Fruit fly (Drosophila melanogaster) whole organism, embryonic: Measurements from ENCODE around the gene CG3119.

Experiments
- Blimp-1 ChIP-seq: fragments of 200-800 bp; sonication (Bioruptor generic); optimal IDR thresholded peaks from 3 replicates; lab custom pipeline; 2018; ENCODE audit warnings: missing biosample characterization, missing genetic modification characterization, mild to moderate bottlenecking, moderate library complexity, missing genetic modification reagents
- BtbVII ChIP-seq: fragments of 200-800 bp; sonication (Bioruptor generic); optimal IDR thresholded peaks from 3 replicates; lab custom pipeline; 2017; ENCODE audit warnings: missing biosample characterization, mild to moderate bottlenecking, missing genetic modification characterization
- C15 ChIP-seq: fragments of 200-800 bp; sonication (Bioruptor generic); IDR thresholded peaks from 3 replicates; pipeline ENCODE4 v1.3.6; 2022; ENCODE audit warnings: missing biosample characterization, missing genetic modification characterization
- CG11695 ChIP-seq: fragments of 200-800 bp; sonication (Bioruptor generic); IDR thresholded peaks from 3 replicates; pipeline ENCODE4 v1.3.6; 2022; ENCODE audit warnings: missing biosample characterization, missing genetic modification characterization
- CG12299 ChIP-seq: fragments of 200-800 bp; sonication (Bioruptor generic); optimal IDR thresholded peaks from 2 replicates; lab custom pipeline; 2018; ENCODE audit warnings: missing biosample characterization, mild to moderate bottlenecking, missing genetic modification characterization
- CG13287 ChIP-seq: fragments of 200-800 bp; sonication (Bioruptor generic); IDR thresholded peaks from 2 replicates; pipeline ENCODE4 v1.3.6; 2022; ENCODE audit warnings: missing biosample characterization, missing genetic modification characterization; ENCODE audit not compliant: partially characterized antibody
- CG13296 ChIP-seq: fragments of 200-800 bp; sonication (Bioruptor generic); optimal IDR thresholded peaks from 3 replicates; lab custom pipeline; 2018; ENCODE audit warnings: missing biosample characterization, mild to moderate bottlenecking, missing genetic modification characterization
- CG13894 ChIP-seq: fragments of 200-800 bp; sonication (Bioruptor generic); optimal IDR thresholded peaks from 3 replicates; lab custom pipeline; 2018; ENCODE audit warnings: missing biosample characterization, mild to moderate bottlenecking, missing genetic modification characterization, moderate library complexity
- CG14441 ChIP-seq: fragments of 200-800 bp; sonication (Bioruptor generic); IDR thresholded peaks from 2 replicates; pipeline ENCODE4 v1.3.6; 2022; ENCODE audit warnings: missing biosample characterization, missing genetic modification characterization
- CG14667 ChIP-seq: fragments of 200-800 bp; sonication (Bioruptor generic); IDR thresholded peaks from 2 replicates; pipeline ENCODE4 v1.3.6; 2022; ENCODE audit warnings: missing biosample characterization, missing genetic modification characterization
- CG14965 ChIP-seq: fragments of 200-800 bp; sonication (Bioruptor generic); optimal IDR thresholded peaks from 2 replicates; lab custom pipeline; 2016; ENCODE audit warnings: missing biosample characterization, missing genetic modification characterization, borderline replicate concordance
- CG15073 ChIP-seq: fragments of 200-800 bp; sonication (Bioruptor generic); optimal IDR thresholded peaks from 2 replicates; lab custom pipeline; 2016; ENCODE audit warnings: missing biosample characterization, missing genetic modification characterization
- CG15514 ChIP-seq: fragments of 200-800 bp; sonication (Bioruptor generic); optimal IDR thresholded peaks from 3 replicates; lab custom pipeline; 2017; ENCODE audit warnings: missing biosample characterization, missing genetic modification characterization, mild to moderate bottlenecking, moderate library complexity, missing genetic modification reagents
- CG17568 ChIP-seq: fragments of 200-800 bp; sonication (Bioruptor generic); optimal IDR thresholded peaks from 2 replicates; lab custom pipeline; 2018; ENCODE audit warnings: missing biosample characterization, mild to moderate bottlenecking, missing genetic modification characterization, moderate library complexity
- CG32767 ChIP-seq: fragments of 200-800 bp; sonication (Bioruptor generic); IDR thresholded peaks from 2 replicates; pipeline ENCODE4 v1.3.6; 2022; ENCODE audit warnings: missing biosample characterization, missing genetic modification characterization
- CG34422 ChIP-seq: fragments of 200-800 bp; sonication (Bioruptor generic); IDR thresholded peaks from 3 replicates; pipeline ENCODE4 v1.3.6; 2022; ENCODE audit warnings: missing biosample characterization, missing genetic modification characterization
- CG4360 ChIP-seq: fragments of 200-800 bp; sonication (Bioruptor generic); IDR thresholded peaks from 2 replicates; pipeline ENCODE4 v1.3.6; 2022; ENCODE audit warnings: missing biosample characterization, missing genetic modification characterization
- CG43689 ChIP-seq: fragments of 200-800 bp; sonication (Bioruptor generic); IDR thresholded peaks from 2 replicates; pipeline ENCODE4 v1.3.6; 2022; ENCODE audit warnings: missing biosample characterization, missing genetic modification characterization
- CG5245 ChIP-seq: fragments of 200-800 bp; sonication (Bioruptor generic); optimal IDR thresholded peaks from 3 replicates; lab custom pipeline; 2016; ENCODE audit warnings: missing biosample characterization, missing genetic modification characterization
- CG6654 ChIP-seq: fragments of 200-800 bp; sonication (Bioruptor generic); optimal IDR thresholded peaks from 2 replicates; lab custom pipeline; 2017; ENCODE audit warnings: missing biosample characterization, mild to moderate bottlenecking, missing genetic modification characterization
- CG6683 ChIP-seq: fragments of 200-800 bp; sonication (Bioruptor generic); optimal IDR thresholded peaks from 2 replicates; lab custom pipeline; 2017; ENCODE audit warnings: missing biosample characterization, mild to moderate bottlenecking, missing genetic modification characterization, missing genetic modification reagents
- CG7271 ChIP-seq: fragments of 200-800 bp; sonication (Bioruptor generic); optimal IDR thresholded peaks from 2 replicates; lab custom pipeline; 2018; ENCODE audit warnings: missing biosample characterization, mild to moderate bottlenecking, missing genetic modification characterization, moderate library complexity
- CG8281 ChIP-seq: fragments of 200-800 bp; sonication (Bioruptor generic); optimal IDR thresholded peaks from 2 replicates; lab custom pipeline; 2018; ENCODE audit warnings: missing biosample characterization, mild to moderate bottlenecking, missing genetic modification characterization, moderate library complexity
- CG9437 ChIP-seq: fragments of 200-800 bp; sonication (Bioruptor generic); optimal IDR thresholded peaks from 2 replicates; lab custom pipeline; 2018; ENCODE audit warnings: missing biosample characterization, mild to moderate bottlenecking, missing genetic modification characterization
- CrebB ChIP-seq: fragments of 200-800 bp; sonication (Bioruptor generic); optimal IDR thresholded peaks from 3 replicates; lab custom pipeline; 2018; ENCODE audit warnings: missing biosample characterization, mild to moderate bottlenecking, missing genetic modification characterization
- Doc2 ChIP-seq: fragments of 200-800 bp; sonication (Bioruptor generic); IDR thresholded peaks from 2 replicates; pipeline ENCODE4 v1.3.6; 2022; ENCODE audit warnings: missing biosample characterization, missing genetic modification characterization
- GATAe ChIP-seq: fragments of 200-800 bp; sonication (Bioruptor generic); conservative IDR thresholded peaks from 2 replicates; pipeline ENCODE4 v1.3.6; 2022; ENCODE audit warnings: missing biosample characterization, missing genetic modification characterization
- Gsc ChIP-seq: fragments of 200-800 bp; sonication (Bioruptor generic); IDR thresholded peaks from 2 replicates; pipeline ENCODE4 v1.3.6; 2022; ENCODE audit warnings: missing biosample characterization, missing genetic modification characterization
- Hey ChIP-seq: fragments of 200-800 bp; sonication (Bioruptor generic); optimal IDR thresholded peaks from 3 replicates; lab custom pipeline; 2018; ENCODE audit warnings: missing biosample characterization, mild to moderate bottlenecking, missing genetic modification characterization
- Hmx ChIP-seq: fragments of 200-800 bp; sonication (Bioruptor generic); optimal IDR thresholded peaks from 2 replicates; lab custom pipeline; 2016; ENCODE audit warnings: missing biosample characterization, missing genetic modification characterization
- Mrtf ChIP-seq: fragments of 200-800 bp; sonication (Bioruptor generic); IDR thresholded peaks from 3 replicates; pipeline ENCODE4 v1.3.6; 2022; ENCODE audit warnings: missing biosample characterization, missing genetic modification characterization
- dan ChIP-seq: fragments of 200-800 bp; sonication (Bioruptor generic); IDR thresholded peaks from 2 replicates; pipeline ENCODE4 v1.3.6; 2022; ENCODE audit warnings: missing biosample characterization, missing genetic modification characterization
- dm ChIP-seq: fragments of 200-800 bp; sonication (Bioruptor generic); optimal IDR thresholded peaks from 3 replicates; lab custom pipeline; 2016; ENCODE audit warnings: missing biosample characterization, missing genetic modification characterization
- exex ChIP-seq: fragments of 200-800 bp; sonication (Bioruptor generic); optimal IDR thresholded peaks from 4 replicates; lab custom pipeline; 2018; ENCODE audit warnings: missing biosample characterization, mild to moderate bottlenecking, missing genetic modification characterization, moderate library complexity
- gro ChIP-seq: fragments of 200-800 bp; sonication (Bioruptor generic); optimal IDR thresholded peaks from 2 replicates; lab custom pipeline; 2016; ENCODE audit warnings: missing biosample characterization, missing genetic modification characterization
- insv ChIP-seq, 2 experiments: fragments of 200-800 bp; sonication (Bioruptor generic); optimal IDR thresholded peaks; 3 replicates each; lab custom pipeline; 2016 to 2018; ENCODE audit warnings: missing biosample characterization in 2 of 2, missing genetic modification characterization in 2 of 2
- jumu ChIP-seq: fragments of 200-800 bp; sonication (Bioruptor generic); optimal IDR thresholded peaks from 3 replicates; lab custom pipeline; 2016; ENCODE audit warnings: missing biosample characterization, missing genetic modification characterization
- knrl ChIP-seq: fragments of 200-800 bp; sonication (Bioruptor generic); IDR thresholded peaks from 3 replicates; pipeline ENCODE4 v1.3.6; 2022; ENCODE audit warnings: missing biosample characterization, missing genetic modification characterization; ENCODE audit not compliant: partially characterized antibody
- lilli ChIP-seq: fragments of 200-800 bp; sonication (Bioruptor generic); optimal IDR thresholded peaks from 3 replicates; lab custom pipeline; 2016; ENCODE audit warnings: missing biosample characterization, missing genetic modification characterization
- luna ChIP-seq: fragments of 200-800 bp; sonication (Bioruptor generic); optimal IDR thresholded peaks from 2 replicates; lab custom pipeline; 2016; ENCODE audit warnings: missing biosample characterization, missing genetic modification characterization
- maf-S ChIP-seq: fragments of 200-800 bp; sonication (Bioruptor generic); optimal IDR thresholded peaks from 2 replicates; lab custom pipeline; 2016; ENCODE audit warnings: missing biosample characterization, missing genetic modification characterization
- nerfin-1 ChIP-seq: fragments of 200-800 bp; sonication (Bioruptor generic); optimal IDR thresholded peaks from 3 replicates; lab custom pipeline; 2019; ENCODE audit warnings: missing biosample characterization, mild to moderate bottlenecking, missing genetic modification characterization, moderate library complexity
- p53 ChIP-seq: fragments of 200-800 bp; sonication (Bioruptor generic); optimal IDR thresholded peaks from 2 replicates; lab custom pipeline; 2016; ENCODE audit warnings: missing biosample characterization, missing genetic modification characterization
- sens-2 ChIP-seq: fragments of 200-800 bp; sonication (Bioruptor generic); IDR thresholded peaks from 2 replicates; pipeline ENCODE4 v1.3.6; 2022; ENCODE audit warnings: missing biosample characterization, missing genetic modification characterization
- sim ChIP-seq: fragments of 200-800 bp; sonication (Bioruptor generic); IDR thresholded peaks from 2 replicates; pipeline ENCODE4 v1.3.6; 2022; ENCODE audit warnings: missing biosample characterization, missing genetic modification characterization
- slp2 ChIP-seq: fragments of 200-800 bp; sonication (Bioruptor generic); optimal IDR thresholded peaks from 2 replicates; lab custom pipeline; 2016; ENCODE audit warnings: missing biosample characterization, missing genetic modification characterization
- sug ChIP-seq: fragments of 200-800 bp; optimal IDR thresholded peaks from 2 replicates; lab custom pipeline; 2019; ENCODE audit warnings: missing biosample characterization, mild to moderate bottlenecking, missing genetic modification characterization, moderate library complexity
- tup ChIP-seq: fragments of 200-800 bp; sonication (Bioruptor generic); optimal IDR thresholded peaks from 2 replicates; lab custom pipeline; 2016; ENCODE audit warnings: missing biosample characterization, mild to moderate bottlenecking, missing genetic modification characterization, moderate library complexity
- unpg ChIP-seq: fragments of 200-800 bp; sonication (Bioruptor generic); optimal IDR thresholded peaks from 3 replicates; lab custom pipeline; 2018; ENCODE audit warnings: missing biosample characterization, mild to moderate bottlenecking, missing genetic modification characterization, moderate library complexity
- zfh2 ChIP-seq: fragments of 200-800 bp; sonication (Bioruptor generic); optimal IDR thresholded peaks from 2 replicates; lab custom pipeline; 2016; ENCODE audit warnings: missing biosample characterization, missing genetic modification characterization

CG3119 gene

DNA sequence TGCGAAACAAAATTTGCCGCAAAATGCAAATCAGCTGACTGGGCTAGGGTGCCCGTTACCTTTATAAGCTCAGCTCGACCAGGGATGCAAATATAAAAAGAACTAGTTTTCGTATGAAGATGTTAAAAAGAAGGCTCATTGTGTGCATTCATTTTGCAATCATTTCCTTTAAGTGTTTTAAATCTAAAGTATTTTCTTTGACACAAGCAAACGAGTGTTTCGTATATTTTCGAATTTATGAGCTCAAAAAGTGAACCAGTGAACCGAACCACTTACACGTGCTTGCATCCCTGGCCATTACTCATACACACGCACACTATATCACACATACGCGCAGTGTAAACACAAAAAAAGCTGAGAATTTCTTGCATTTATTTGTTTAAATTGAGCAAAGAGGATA lies 40.6 kb upstream of the CG3119 start, which contains the start of the genes Prx6a and Sbat (continued):
- TF ChIP-seq GATAe (GFP tag; lab: Robert Waterston, UW): no peak; the same call in 1 of the 2 replicates
- peak; percentile 65 for TF ChIP-seq knrl (GFP tag; lab: Robert Waterston, UW)
- peak; percentile 85 for TF ChIP-seq zfh2 (GFP tag; lab: Kevin White, UChicago)
- peak; percentile 68 for TF ChIP-seq nerfin-1 (tag; lab: Kevin White, UChicago)
- no peak for TF ChIP-seq CG6654 (GFP tag; lab: Kevin White, UChicago)
- peak; percentile 17 for TF ChIP-seq CG15073
- peak; percentile 74 for TF ChIP-seq jumu (GFP tag; lab: Kevin White, UChicago)
- peak; percentile 77 for TF ChIP-seq luna
- TF ChIP-seq slp2 (GFP tag; lab: Kevin White, UChicago): peak; percentile 57
- no peak for TF ChIP-seq C15 (GFP tag; lab: Robert Waterston, UW)
- TF ChIP-seq unpg (GFP tag; lab: Kevin White, UChicago): peak; percentile 74
- TF ChIP-seq maf-S (GFP tag; lab: Kevin White, UChicago): peak; percentile 54
- peak; percentile 31 for TF ChIP-seq CG8281 (tag; lab: Kevin White, UChicago)
- peak; percentile 36; the same call in 1 of the 3 replicates for TF ChIP-seq Mrtf
- TF ChIP-seq CrebB (tag; lab: Kevin White, UChicago): peak; percentile 58
- TF ChIP-seq CG34422 (GFP tag; lab: Robert Waterston, UW): peak; percentile 83
- peak; percentile 55 for TF ChIP-seq exex
- peak; percentile 10; the same call in 1 of the 2 replicates for TF ChIP-seq Doc2 (GFP tag; lab: Robert Waterston, UW)
- TF ChIP-seq sim: no peak
- no peak for TF ChIP-seq tup
- peak; percentile 79 for TF ChIP-seq CG13296 (GFP tag; lab: Kevin White, UChicago)
- no peak for TF ChIP-seq CG43689
- TF ChIP-seq gro: peak; percentile 81
- TF ChIP-seq insv (GFP tag; optimal IDR thresholded peaks at IDR 0.05; lab: Kevin White, UChicago): peak in 1 of 2 experiments; percentile 49
- TF ChIP-seq CG5245 (GFP tag; lab: Kevin White, UChicago): peak; percentile 0
- no peak; the same call in 1 of the 2 replicates for TF ChIP-seq CG32767 (GFP tag; lab: Robert Waterston, UW)
- TF ChIP-seq sens-2 (GFP tag; lab: Robert Waterston, UW): no peak
- TF ChIP-seq Gsc (GFP tag; lab: Robert Waterston, UW): no peak
- peak; percentile 52 for TF ChIP-seq p53 (GFP tag; lab: Kevin White, UChicago)
- TF ChIP-seq CG7271 (tag; lab: Kevin White, UChicago): no peak
- peak; percentile 44 for TF ChIP-seq dm
- TF ChIP-seq Hey (tag; lab: Kevin White, UChicago): peak; percentile 2
- TF ChIP-seq Blimp-1 (GFP tag; lab: Kevin White, UChicago): peak; percentile 58
- TF ChIP-seq CG6683 (GFP tag; lab: Kevin White, UChicago): peak; percentile 39

dm6 chr2L:2874542-2875194 lies 37.0 kb upstream of the CG3119 start, which contains the start of gene CG8814:
TSS of gene CG8814 (plus strand) at chr2L:2874890.
- TF ChIP-seq dan (GFP tag; lab: Robert Waterston, UW) (no peak), CG14441 (peak; percentile 71), CG11695 (GFP tag; lab: Robert Waterston, UW) (no peak), sug (tag; lab: Kevin White, UChicago) (peak; percentile 83), CG9437 (GFP tag; lab: Kevin White, UChicago) (peak; percentile 64), CG14965 (GFP tag; lab: Kevin White, UChicago) (no peak), CG13287 (GFP tag; lab: Robert Waterston, UW) (peak; percentile 80), BtbVII (GFP tag; lab: Kevin White, UChicago) (no peak), CG13894 (tag; lab: Kevin White, UChicago) (peak; percentile 29), CG15514 (GFP tag; lab: Kevin White, UChicago) (peak; percentile 68), CG17568 (no peak), Hmx (GFP tag; lab: Kevin White, UChicago) (no peak), CG12299 (tag; lab: Kevin White, UChicago) (no peak), CG4360 (GFP tag; lab: Robert Waterston, UW) (0 out of 2 replicates have a peak, but pooled peaks have one; percentile 9), GATAe (GFP tag; lab: Robert Waterston, UW) (no peak; the same call in 1 of the 2 replicates), lilli (peak; percentile 92), CG14667 (GFP tag; lab: Robert Waterston, UW) (peak; percentile 38; the same call in 1 of the 2 replicates)
